Worm (Caenorhabditis elegans) whole organism, young adult: ENCODE measurements around the gene chil-23.

Source experiments
- F57C9.4 ChIP-seq: sonication (generic microtip); optimal IDR thresholded peaks from 2 replicates; lab custom pipeline; 2017; ENCODE audit warnings: mild to moderate bottlenecking, missing genetic modification characterization, missing compliant biosample characterization
- Y53G8AR.9 ChIP-seq: fragments of 200-800 bp; sonication (Bioruptor generic); conservative IDR thresholded peaks from 2 replicates; pipeline ENCODE4 v1.3.6; 2022; ENCODE audit warnings: missing genetic modification reagents, missing genetic modification characterization, missing compliant biosample characterization
- Y79H2A.3 ChIP-seq: fragments of 200-800 bp; sonication (Bioruptor generic); conservative IDR thresholded peaks from 2 replicates; pipeline ENCODE4 v1.3.6; 2022; ENCODE audit warnings: missing genetic modification reagents, missing genetic modification characterization, missing compliant biosample characterization
- attf-6 ChIP-seq: fragments of 200-800 bp; sonication (Bioruptor generic); IDR thresholded peaks from 2 replicates; pipeline ENCODE4 v1.3.6; 2022; ENCODE audit warnings: missing genetic modification reagents, missing genetic modification characterization, missing compliant biosample characterization
- cebp-2 ChIP-seq: fragments of 200-800 bp; sonication (Bioruptor generic); IDR thresholded peaks from 2 replicates; pipeline ENCODE4 v1.3.6; 2022; ENCODE audit warnings: missing genetic modification characterization, missing compliant biosample characterization
- hlh-26 ChIP-seq: fragments of 200-800 bp; sonication (Bioruptor generic); conservative IDR thresholded peaks from 2 replicates; pipeline ENCODE4 v1.3.6; 2022; ENCODE audit warnings: missing genetic modification reagents, missing genetic modification characterization, missing compliant biosample characterization
- hmg-20 ChIP-seq: fragments of 200-800 bp; sonication (Bioruptor generic); IDR thresholded peaks from 2 replicates; pipeline ENCODE4 v1.3.6; 2022; ENCODE audit warnings: missing genetic modification reagents, missing genetic modification characterization, missing compliant biosample characterization
- madf-3 ChIP-seq: fragments of 200-800 bp; sonication (Bioruptor generic); IDR thresholded peaks from 2 replicates; pipeline ENCODE4 v1.3.6; 2022; ENCODE audit warnings: missing genetic modification reagents, missing genetic modification characterization, missing compliant biosample characterization
- somi-1 ChIP-seq: fragments of 200-800 bp; sonication (Bioruptor generic); optimal IDR thresholded peaks from 2 replicates; lab custom pipeline; 2018; ENCODE audit warnings: mild to moderate bottlenecking, missing genetic modification characterization, missing compliant biosample characterization

DNA sequence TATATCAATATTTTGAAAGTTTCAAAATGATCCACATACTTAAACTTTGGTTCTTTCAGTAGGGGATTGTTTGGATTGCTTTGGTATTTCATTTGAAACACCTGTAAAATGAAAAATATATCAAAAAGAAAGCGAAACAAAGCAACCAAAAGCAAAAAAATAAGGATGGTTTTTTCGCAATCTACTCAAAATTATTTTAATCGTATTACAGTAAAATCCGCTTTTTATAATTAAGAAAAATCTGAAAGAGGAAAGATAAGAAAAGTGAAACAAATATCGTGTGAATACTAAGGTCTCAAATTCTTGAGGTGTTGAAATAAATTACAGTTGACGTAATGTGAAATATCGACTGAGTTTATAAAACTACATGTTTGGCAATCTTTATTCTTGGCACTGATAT lies 2.3 kb downstream of the chil-23 start, which contains the start of gene chil-22:
- TF ChIP-seq madf-3 (GFP tag; lab: Robert Waterston, UW) (no peak), somi-1 (no peak), Y79H2A.3 (GFP tag; lab: Robert Waterston, UW) (no peak), hmg-20 (GFP tag; lab: Robert Waterston, UW) (no peak), Y53G8AR.9 (no peak), attf-6 (GFP tag; lab: Robert Waterston, UW) (no peak), F57C9.4 (tag; lab: Kevin White, UChicago) (no peak), hlh-26 (no peak), cebp-2 (no peak)
